Worm (Caenorhabditis elegans): ENCODE results near the gene chil-10.

The chil-10 gene

ce11 chrX:974499-975235, 17.0 kb downstream of the chil-10 start, which contains the start of gene vps-45 (continued):
- no peak for TF ChIP-seq cey-2 (tag; optimal IDR thresholded peaks at IDR 0.05; ENCODE audit: borderline replicate concordance, insufficient read depth)
- no peak for TF ChIP-seq nhr-111 (GFP tag; optimal IDR thresholded peaks at IDR 0.05)
- no peak for TF ChIP-seq aly-2 (tag; optimal IDR thresholded peaks at IDR 0.05)
- TF ChIP-seq Y5F2A.4 (GFP tag; optimal IDR thresholded peaks at IDR 0.05), result no peak
- peak in 1 of 2 experiments; percentile 38 for TF ChIP-seq hif-1 (tag; optimal IDR thresholded peaks at IDR 0.05)
- no peak for TF ChIP-seq zfp-2 (tag; optimal IDR thresholded peaks at IDR 0.05)
- no peak for TF ChIP-seq ceh-62 (tag; optimal IDR thresholded peaks at IDR 0.05)
- no peak for TF ChIP-seq skn-1 (tag; optimal IDR thresholded peaks at IDR 0.05)
- TF ChIP-seq dmd-8 (GFP tag; IDR thresholded peaks at IDR 0.05), result no peak
- TF ChIP-seq F49E8.2 (tag; optimal IDR thresholded peaks at IDR 0.05; ENCODE audit: borderline replicate concordance), result no peak
- no peak for TF ChIP-seq F44E2.7 (GFP tag; IDR thresholded peaks at IDR 0.05)
- TF ChIP-seq ctbp-1 (GFP tag; IDR thresholded peaks at IDR 0.05), result no peak
- no peak for TF ChIP-seq dpl-1 (GFP tag; optimal IDR thresholded peaks at IDR 0.05)
- TF ChIP-seq ceh-82 (tag; optimal IDR thresholded peaks at IDR 0.05), result no peak
- TF ChIP-seq zag-1 (tag; optimal IDR thresholded peaks at IDR 0.05), result no peak
- TF ChIP-seq tra-1 (GFP tag; IDR thresholded peaks at IDR 0.05), result no peak
- no peak for TF ChIP-seq set-16 (GFP tag; IDR thresholded peaks at IDR 0.05)
- no peak for TF ChIP-seq daf-16 (GFP tag; optimal IDR thresholded peaks at IDR 0.05)
- TF ChIP-seq daf-16 (tag; optimal IDR thresholded peaks at IDR 0.05), result no peak
- no peak for TF ChIP-seq zfp-3 (GFP tag; conservative IDR thresholded peaks at IDR 0.05)
- no peak for TF ChIP-seq nhr-42 (GFP tag; IDR thresholded peaks at IDR 0.05)
- no peak for TF ChIP-seq unc-130 (GFP tag; optimal IDR thresholded peaks at IDR 0.05)
- TF ChIP-seq egl-27 (tag; optimal IDR thresholded peaks at IDR 0.05), result no peak
- TF ChIP-seq spr-3 (GFP tag; optimal IDR thresholded peaks at IDR 0.05), result no peak
- peak; percentile 38 for TF ChIP-seq rbr-2 (tag; optimal IDR thresholded peaks at IDR 0.05)
- TF ChIP-seq dmd-6 (GFP tag; IDR thresholded peaks at IDR 0.05), result peak; percentile 37
- no peak for TF ChIP-seq gei-8 (GFP tag; optimal IDR thresholded peaks at IDR 0.05)
- TF ChIP-seq hlh-30 (tag; optimal IDR thresholded peaks at IDR 0.05; ENCODE audit: insufficient read depth), result peak; percentile 33
- TF ChIP-seq daf-8 (GFP tag; IDR thresholded peaks at IDR 0.05), result no peak
- no peak for TF ChIP-seq nhr-41 (GFP tag; IDR thresholded peaks at IDR 0.05)
- no peak for TF ChIP-seq nhr-28 (tag; optimal IDR thresholded peaks at IDR 0.05)
- no peak for TF ChIP-seq dmd-9 (GFP tag; IDR thresholded peaks at IDR 0.05)
- TF ChIP-seq lim-7 (GFP tag; IDR thresholded peaks at IDR 0.05), result no peak
- TF ChIP-seq ceh-28 (tag; optimal IDR thresholded peaks at IDR 0.05), result peak; percentile 44
- no peak for TF ChIP-seq lin-15B (tag; optimal IDR thresholded peaks at IDR 0.05)
- TF ChIP-seq unc-62 (GFP tag; optimal IDR thresholded peaks at IDR 0.05 in 1 of 2), result no peak
- TF ChIP-seq unc-62 (tag; optimal IDR thresholded peaks at IDR 0.05), result no peak
- TF ChIP-seq mes-2 (tag; optimal IDR thresholded peaks at IDR 0.05; ENCODE audit: poor library complexity, severe bottlenecking), result peak; percentile 80
- no peak for TF ChIP-seq zip-2 (tag; optimal IDR thresholded peaks at IDR 0.05)
- TF ChIP-seq hmg-1.1 (GFP tag; IDR thresholded peaks at IDR 0.05), result peak; percentile 77
- TF ChIP-seq hlh-11 (tag; optimal IDR thresholded peaks at IDR 0.05), result peak; percentile 57
- TF ChIP-seq ztf-11 (tag; optimal IDR thresholded peaks at IDR 0.05), result no peak
- peak; percentile 45 for TF ChIP-seq mxl-3 (GFP tag; optimal IDR thresholded peaks at IDR 0.05)
- peak; percentile 9 for TF ChIP-seq fkh-10 (GFP tag; optimal IDR thresholded peaks at IDR 0.05)
- no peak for TF ChIP-seq F37D6.2 (tag; optimal IDR thresholded peaks at IDR 0.05)
- TF ChIP-seq unc-39 (tag; optimal IDR thresholded peaks at IDR 0.05), result no peak
- no peak for TF ChIP-seq arid-1 (GFP tag; conservative IDR thresholded peaks at IDR 0.05)
- no peak for TF ChIP-seq pha-4 (GFP tag; IDR thresholded peaks at IDR 0.05)
- TF ChIP-seq pha-4 (tag; optimal IDR thresholded peaks at IDR 0.05), result no peak
- TF ChIP-seq nhr-76 (tag; optimal IDR thresholded peaks at IDR 0.05), result no peak
- peak; percentile 13 for TF ChIP-seq dve-1 (tag; optimal IDR thresholded peaks at IDR 0.05; ENCODE audit: insufficient read depth)
